Worm (Caenorhabditis elegans): ENCODE data around the gene igcm-1.

Gene igcm-1

ce11 chrX:873634-874033 is 22.3 kb upstream of the igcm-1 start:
- no peak for TF ChIP-seq hlh-13 (GFP tag; optimal IDR thresholded peaks at IDR 0.05)
- TF ChIP-seq sox-2 (GFP tag; IDR thresholded peaks at IDR 0.05), result no peak
- TF ChIP-seq ceh-34 (tag; optimal IDR thresholded peaks at IDR 0.05), result no peak
- TF ChIP-seq pax-1 (tag; optimal IDR thresholded peaks at IDR 0.05), result no peak
- TF ChIP-seq hlh-6 (tag; optimal IDR thresholded peaks at IDR 0.05), result no peak
- TF ChIP-seq lim-6 (tag; optimal IDR thresholded peaks at IDR 0.05), result no peak

ce11 chrX:871957-872715 is 20.8 kb upstream of the igcm-1 start, which contains the start of gene F56F10.1:
Gene F56F10.1 (plus strand): TSS chrX:872603.
- TF ChIP-seq rnt-1 (tag; optimal IDR thresholded peaks at IDR 0.05) (no peak), dmd-4 (tag; optimal IDR thresholded peaks at IDR 0.05; ENCODE audit: borderline replicate concordance) (no peak), unc-3 (GFP tag; conservative IDR thresholded peaks at IDR 0.05) (no peak), unc-3 (tag; optimal IDR thresholded peaks at IDR 0.05) (no peak), ceh-45 (GFP tag; IDR thresholded peaks at IDR 0.05) (no peak), syd-9 (tag; optimal IDR thresholded peaks at IDR 0.05) (no peak), ref-2 (tag; optimal IDR thresholded peaks at IDR 0.05) (no peak), F13H6.1 (tag; optimal IDR thresholded peaks at IDR 0.05) (no peak), nhr-11 (tag; optimal IDR thresholded peaks at IDR 0.05) (no peak), ttx-3 (tag; optimal IDR thresholded peaks at IDR 0.05) (no peak), sox-4 (tag; optimal IDR thresholded peaks at IDR 0.05) (no peak), ceh-24 (tag; optimal IDR thresholded peaks at IDR 0.05) (no peak)

ce11 chrX:871020-871419 is 19.7 kb upstream of the igcm-1 start, which contains the start of gene lgl-1:
Gene lgl-1 (minus strand): TSS chrX:871089.
- TF ChIP-seq che-1 (tag; optimal IDR thresholded peaks at IDR 0.05) (no peak), tbx-7 (tag; optimal IDR thresholded peaks at IDR 0.05) (no peak), odd-2 (tag; optimal IDR thresholded peaks at IDR 0.05) (no peak), ceh-6 (GFP tag; optimal IDR thresholded peaks at IDR 0.05) (no peak), ceh-31 (tag; optimal IDR thresholded peaks at IDR 0.05) (peak; percentile 85), T23F11.4 (GFP tag; optimal IDR thresholded peaks at IDR 0.05) (no peak), dmd-4 (tag; optimal IDR thresholded peaks at IDR 0.05; ENCODE audit: borderline replicate concordance) (no peak), ceh-45 (GFP tag; IDR thresholded peaks at IDR 0.05) (no peak), nhr-11 (tag; optimal IDR thresholded peaks at IDR 0.05) (no peak), hlh-15 (tag; optimal IDR thresholded peaks at IDR 0.05) (no peak), ceh-34 (tag; optimal IDR thresholded peaks at IDR 0.05) (peak; percentile 63), hlh-30 (tag; optimal IDR thresholded peaks at IDR 0.05; ENCODE audit: insufficient read depth) (peak; percentile 9), pha-2 (tag; optimal IDR thresholded peaks at IDR 0.05) (peak; percentile 17), madf-2 (tag; optimal IDR thresholded peaks at IDR 0.05) (no peak), C38D4.7 (GFP tag; optimal IDR thresholded peaks at IDR 0.05) (no peak), ceh-30 (tag; optimal IDR thresholded peaks at IDR 0.05) (no peak), nhr-232 (tag; optimal IDR thresholded peaks at IDR 0.05) (no peak), hlh-13 (GFP tag; optimal IDR thresholded peaks at IDR 0.05) (no peak), pax-1 (tag; optimal IDR thresholded peaks at IDR 0.05) (no peak), pha-4 (tag; optimal IDR thresholded peaks at IDR 0.05) (no peak), ztf-16 (tag; optimal IDR thresholded peaks at IDR 0.05) (no peak), npax-4 (tag; optimal IDR thresholded peaks at IDR 0.05) (no peak), mec-3 (tag; optimal IDR thresholded peaks at IDR 0.05; ENCODE audit: borderline replicate concordance) (no peak), unc-3 (GFP tag; conservative IDR thresholded peaks at IDR 0.05) (no peak), unc-3 (tag; optimal IDR thresholded peaks at IDR 0.05) (no peak), rnt-1 (tag; optimal IDR thresholded peaks at IDR 0.05) (peak; percentile 30), sox-4 (tag; optimal IDR thresholded peaks at IDR 0.05) (no peak), ceh-22 (tag; optimal IDR thresholded peaks at IDR 0.05) (no peak), ceh-48 (tag; optimal IDR thresholded peaks at IDR 0.05) (no peak), pqm-1 (tag; optimal IDR thresholded peaks at IDR 0.05) (no peak), unc-55 (GFP tag; optimal IDR thresholded peaks at IDR 0.05) (peak; percentile 46), elt-2 (tag; optimal IDR thresholded peaks at IDR 0.05) (peak; percentile 14), pros-1 (tag; optimal IDR thresholded peaks at IDR 0.05) (peak; percentile 37), K09A11.1 (tag; optimal IDR thresholded peaks at IDR 0.05; ENCODE audit: insufficient read depth) (peak; percentile 43), pat-9 (tag; optimal IDR thresholded peaks at IDR 0.05) (no peak), pag-3 (tag; optimal IDR thresholded peaks at IDR 0.05; ENCODE audit: borderline replicate concordance) (no peak), ama-1 (optimal IDR thresholded peaks at IDR 0.05) (no peak), unc-42 (tag; optimal IDR thresholded peaks at IDR 0.05) (peak; percentile 27), ceh-2 (tag; optimal IDR thresholded peaks at IDR 0.05) (no peak)

Data from whole organism, late embryonic.